Fruit fly (Drosophila melanogaster) whole organism, adult: ENCODE measurements around the gene bol.

Source experiments
- CG11617 ChIP-seq: fragments of 200-800 bp; sonication (Bioruptor generic); optimal IDR thresholded peaks from 2 replicates; lab custom pipeline; 2017; ENCODE audit warnings: mild to moderate bottlenecking, missing biosample characterization, missing genetic modification reagents, missing genetic modification characterization
- CG33017 ChIP-seq: fragments of 200-800 bp; sonication (Bioruptor generic); optimal IDR thresholded peaks from 2 replicates; lab custom pipeline; 2018; ENCODE audit warnings: missing biosample characterization, mild to moderate bottlenecking, missing genetic modification characterization, moderate library complexity
- Clk ChIP-seq: fragments of 200-800 bp; sonication (Bioruptor generic); optimal IDR thresholded peaks from 2 replicates; lab custom pipeline; 2017; ENCODE audit warnings: missing biosample characterization, missing genetic modification characterization
- Crg-1 ChIP-seq: fragments of 200-800 bp; sonication (Bioruptor generic); optimal IDR thresholded peaks from 2 replicates; lab custom pipeline; 2016; ENCODE audit warnings: missing biosample characterization, missing genetic modification characterization
- Mnt ChIP-seq: fragments of 200-800 bp; sonication (Bioruptor generic); optimal IDR thresholded peaks from 2 replicates; lab custom pipeline; 2016; ENCODE audit warnings: missing biosample characterization, mild to moderate bottlenecking, missing genetic modification characterization
- kay ChIP-seq: fragments of 200-800 bp; sonication (Bioruptor generic); peaks from one replicate; lab custom pipeline; 2016; ENCODE audit warnings: missing biosample characterization, missing genetic modification characterization, borderline replicate concordance
- pad ChIP-seq: fragments of 200-800 bp; sonication (Bioruptor generic); optimal IDR thresholded peaks from 3 replicates; lab custom pipeline; 2017; ENCODE audit warnings: missing biosample characterization, missing genetic modification characterization, mild to moderate bottlenecking, moderate library complexity, missing genetic modification reagents
- tj ChIP-seq: fragments of 200-800 bp; sonication (Bioruptor generic); optimal IDR thresholded peaks from 3 replicates; lab custom pipeline; 2017; ENCODE audit warnings: missing biosample characterization, mild to moderate bottlenecking, missing genetic modification characterization, moderate library complexity

- peak; percentile 69 for TF ChIP-seq kay
- no peak for TF ChIP-seq CG33017 (tag; lab: Kevin White, UChicago)
- no peak for TF ChIP-seq tj (GFP tag; lab: Kevin White, UChicago)
- no peak for TF ChIP-seq pad (GFP tag; lab: Kevin White, UChicago)
- TF ChIP-seq Mnt = peak; percentile 53
- no peak for TF ChIP-seq Clk (GFP tag; lab: Kevin White, UChicago)
- no peak for TF ChIP-seq CG11617 (GFP tag; lab: Kevin White, UChicago)
- no peak for TF ChIP-seq Crg-1
Measured at dm6 chr3L:9063607-9064006, 70.6 kb downstream of the bol start.
